Worm (Caenorhabditis elegans) whole organism, young adult: ENCODE measurements around the gene T07A5.7.

Source experiments
- B0035.1 ChIP-seq: sonication (generic microtip); optimal IDR thresholded peaks from 2 replicates; lab custom pipeline; 2016; ENCODE audit warnings: missing genetic modification characterization, mild to moderate bottlenecking, missing compliant biosample characterization, missing genotype, missing genetic modification reagents
- Y79H2A.3 ChIP-seq: fragments of 200-800 bp; sonication (Bioruptor generic); conservative IDR thresholded peaks from 2 replicates; pipeline ENCODE4 v1.3.6; 2022; ENCODE audit warnings: missing genetic modification reagents, missing genetic modification characterization, missing compliant biosample characterization
- bed-1 ChIP-seq: fragments of 200-800 bp; sonication (Bioruptor generic); IDR thresholded peaks from 2 replicates; pipeline ENCODE4 v1.3.6; 2022; ENCODE audit warnings: missing genetic modification reagents, missing genetic modification characterization, missing compliant biosample characterization
- lsy-27 ChIP-seq: sonication (generic microtip); optimal IDR thresholded peaks from 2 replicates; lab custom pipeline; 2017; ENCODE audit warnings: missing genetic modification characterization, mild to moderate bottlenecking, missing compliant biosample characterization, antibody characterized with exemption, missing genotype, borderline replicate concordance; ENCODE audit not compliant: insufficient read depth
- unc-130 ChIP-seq: sonication (generic microtip); optimal IDR thresholded peaks from 2 replicates; lab custom pipeline; 2016; ENCODE audit warnings: missing genetic modification reagents, missing genetic modification characterization, missing compliant biosample characterization

DNA sequence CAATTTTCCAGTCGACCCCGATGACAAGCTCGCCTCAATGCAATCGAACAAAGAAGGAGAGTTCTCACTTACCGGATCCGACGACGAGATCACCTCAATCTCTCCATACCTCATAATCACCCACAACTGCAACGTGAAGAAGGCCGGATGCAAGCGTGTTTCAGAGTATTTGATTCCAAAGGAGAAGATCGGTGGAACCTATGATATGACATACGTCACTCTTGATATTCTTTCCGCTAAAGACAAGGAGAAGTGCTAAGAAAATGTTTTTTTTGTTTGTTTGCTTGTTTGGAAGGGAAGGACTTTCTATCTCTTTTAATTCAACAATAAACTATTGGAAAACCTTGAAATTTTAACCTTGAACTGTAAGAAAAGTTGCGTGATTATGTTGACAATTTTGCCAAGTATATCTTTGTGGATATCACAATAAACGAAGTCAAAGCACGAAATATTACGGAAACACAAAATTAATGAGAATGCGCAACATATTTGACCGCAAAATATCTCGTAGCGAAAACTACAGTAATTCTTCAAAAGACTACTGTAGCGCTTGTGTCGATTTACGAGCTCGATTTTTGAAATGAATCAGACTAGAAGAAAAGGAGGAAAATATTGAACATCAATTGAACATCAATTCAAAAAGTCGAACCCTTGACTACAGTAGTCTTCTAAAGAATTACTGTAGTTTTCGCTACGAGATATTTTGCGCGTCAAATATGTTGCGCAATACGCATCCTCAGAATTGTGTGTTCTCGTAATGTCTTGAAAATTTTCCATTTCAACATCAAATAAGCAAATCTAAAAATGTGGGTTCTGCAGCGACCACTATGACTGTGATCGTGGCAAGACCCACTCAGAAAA lies 28.3 kb upstream of the T07A5.7 start:
- TF ChIP-seq B0035.1 (tag; lab: Kevin White, UChicago) (no peak), Y79H2A.3 (GFP tag; lab: Robert Waterston, UW) (no peak), lsy-27 (tag; lab: Kevin White, UChicago) (no peak), unc-130 (GFP tag; lab: Kevin White, UChicago) (no peak), bed-1 (GFP tag; lab: Robert Waterston, UW) (no peak)
